Fruit fly (Drosophila melanogaster) whole organism, wandering third instar larva: ENCODE data around the gene CG7611.

ENCODE experiments used
- Abd-B ChIP-seq: fragments of >200 bp; optimal IDR thresholded peaks from 2 replicates; lab custom pipeline; 2017; ENCODE audit warnings: missing biosample characterization, missing genetic modification characterization
- CG32264 ChIP-seq: fragments of 200-800 bp; sonication (Bioruptor generic); optimal IDR thresholded peaks from 2 replicates; lab custom pipeline; 2016; ENCODE audit warnings: missing biosample characterization, missing genetic modification characterization
- CG9705 ChIP-seq: fragments of 200-800 bp; sonication (Bioruptor generic); optimal IDR thresholded peaks from 2 replicates; lab custom pipeline; 2018; ENCODE audit warnings: missing biosample characterization, mild to moderate bottlenecking, missing genetic modification characterization
- CrebA ChIP-seq: fragments of 200-800 bp; sonication (Bioruptor generic); optimal IDR thresholded peaks from 2 replicates; lab custom pipeline; 2016; ENCODE audit warnings: missing biosample characterization, mild to moderate bottlenecking, missing genetic modification characterization, borderline replicate concordance
- Dfd ChIP-seq: fragments of >200 bp; optimal IDR thresholded peaks from 2 replicates; lab custom pipeline; 2017; ENCODE audit warnings: missing biosample characterization, missing genetic modification characterization
- Dif ChIP-seq: fragments of 200-275, 200-300 bp; sonication (Bioruptor generic); optimal IDR thresholded peaks from 2 replicates; lab custom pipeline; 2018; ENCODE audit warnings: missing biosample characterization, missing genetic modification characterization; ENCODE audit not compliant: partially characterized antibody
- GATAd ChIP-seq: sonication (Bioruptor generic); optimal IDR thresholded peaks from 2 replicates; lab custom pipeline; 2016; ENCODE audit warnings: missing biosample characterization, missing genetic modification characterization
- HLH106 ChIP-seq: fragments of 200-800 bp; optimal IDR thresholded peaks from 3 replicates; lab custom pipeline; 2019; ENCODE audit warnings: missing biosample characterization, mild to moderate bottlenecking, missing genetic modification characterization, moderate library complexity
- Hnf4 ChIP-seq: fragments of 200-800 bp; sonication (Bioruptor generic); optimal IDR thresholded peaks from 2 replicates; lab custom pipeline; 2016; ENCODE audit warnings: missing biosample characterization, mild to moderate bottlenecking, missing genetic modification characterization
- Hr78 ChIP-seq: fragments of >200 bp; optimal IDR thresholded peaks from 2 replicates; lab custom pipeline; 2017; ENCODE audit warnings: missing biosample characterization, missing genetic modification characterization
- Hr83 ChIP-seq: fragments of 200-300 bp; sonication (Bioruptor generic); optimal IDR thresholded peaks from 2 replicates; lab custom pipeline; 2016; ENCODE audit warnings: missing biosample characterization, mild to moderate bottlenecking, missing genetic modification characterization, moderate library complexity; ENCODE audit not compliant: poor library complexity, severe bottlenecking
- Jra ChIP-seq: sonication (Bioruptor generic); optimal IDR thresholded peaks from 2 replicates; lab custom pipeline; 2016; ENCODE audit warnings: missing biosample characterization, missing genetic modification characterization
- Mio ChIP-seq: sonication (Bioruptor generic); optimal IDR thresholded peaks from 2 replicates; lab custom pipeline; 2016; ENCODE audit warnings: missing biosample characterization, missing genetic modification characterization
- Myc ChIP-seq: fragments of >200 bp; optimal IDR thresholded peaks from 2 replicates; lab custom pipeline; 2017
- OdsH ChIP-seq: fragments of 200-800 bp; sonication (Bioruptor generic); optimal IDR thresholded peaks from 2 replicates; lab custom pipeline; 2016; ENCODE audit warnings: missing biosample characterization, mild to moderate bottlenecking, missing genetic modification characterization
- Sp1 ChIP-seq: fragments of 200-800 bp; sonication (Bioruptor generic); optimal IDR thresholded peaks from 3 replicates; lab custom pipeline; 2019; ENCODE audit warnings: missing biosample characterization, mild to moderate bottlenecking, missing genetic modification characterization, moderate library complexity
- Vsx2 ChIP-seq: fragments of 200-300, 225-300 bp; sonication (Bioruptor generic); optimal IDR thresholded peaks from 2 replicates; lab custom pipeline; 2018; ENCODE audit warnings: missing biosample characterization, missing genetic modification characterization; ENCODE audit not compliant: partially characterized antibody
- br ChIP-seq: fragments of 200-800 bp; sonication (Bioruptor generic); optimal IDR thresholded peaks from 2 replicates; lab custom pipeline; 2016; ENCODE audit warnings: missing biosample characterization, missing genetic modification characterization
- dl ChIP-seq, 2 experiments: fragments of 175-275, 200-275 bp in 1 of 2; fragments of 200-275 bp in 1 of 2; sonication (Bioruptor generic); optimal IDR thresholded peaks; lab custom pipeline; 2018; ENCODE audit warnings: mild to moderate bottlenecking in 2 of 2, missing biosample characterization in 2 of 2, missing genetic modification characterization in 2 of 2, moderate library complexity in 2 of 2; ENCODE audit not compliant: partially characterized antibody in 2 of 2, insufficient read depth in 1 of 2
- dmrt93B ChIP-seq: fragments of 200-800 bp; sonication (Bioruptor generic); optimal IDR thresholded peaks from 2 replicates; lab custom pipeline; 2018; ENCODE audit warnings: missing biosample characterization, mild to moderate bottlenecking, missing genetic modification characterization
- dsf ChIP-seq: sonication (Bioruptor generic); optimal IDR thresholded peaks from 2 replicates; lab custom pipeline; 2016; ENCODE audit warnings: missing biosample characterization, missing genetic modification characterization, borderline replicate concordance
- ey ChIP-seq: fragments of 200-800 bp; sonication (Bioruptor generic); optimal IDR thresholded peaks from 2 replicates; lab custom pipeline; 2016; ENCODE audit warnings: missing biosample characterization, missing genetic modification characterization
- foxo ChIP-seq, 2 experiments: fragments of 200-800 bp; sonication (Bioruptor generic); optimal IDR thresholded peaks; 2 replicates in 1 of 2; 3 replicates in 1 of 2; lab custom pipeline; 2016 to 2017; ENCODE audit warnings: missing biosample characterization in 2 of 2, missing genetic modification characterization in 2 of 2
- fru ChIP-seq: fragments of 200-800 bp; sonication (Bioruptor generic); optimal IDR thresholded peaks from 3 replicates; lab custom pipeline; 2016; ENCODE audit warnings: missing biosample characterization, mild to moderate bottlenecking, missing genetic modification characterization
- h ChIP-seq: fragments of 200-800 bp; sonication (Bioruptor generic); optimal IDR thresholded peaks from 3 replicates; lab custom pipeline; 2016; ENCODE audit warnings: missing biosample characterization, mild to moderate bottlenecking, missing genetic modification characterization
- jim ChIP-seq: fragments of 175-275, 200-325 bp; sonication (Bioruptor generic); optimal IDR thresholded peaks from 2 replicates; lab custom pipeline; 2016; ENCODE audit warnings: missing biosample characterization, mild to moderate bottlenecking, missing genetic modification characterization
- lola ChIP-seq: fragments of >200 bp; optimal IDR thresholded peaks from 2 replicates; lab custom pipeline; 2017; ENCODE audit warnings: missing biosample characterization, missing genetic modification characterization
- pan ChIP-seq: fragments of >200 bp; optimal IDR thresholded peaks from 2 replicates; lab custom pipeline; 2017
- psq ChIP-seq: fragments of 200-800 bp; sonication (Bioruptor generic); optimal IDR thresholded peaks from 3 replicates; lab custom pipeline; 2017; ENCODE audit warnings: missing biosample characterization, mild to moderate bottlenecking, missing genetic modification characterization, moderate library complexity
- rgr ChIP-seq: fragments of 200-800 bp; sonication (Bioruptor generic); optimal IDR thresholded peaks from 3 replicates; lab custom pipeline; 2016; ENCODE audit warnings: missing biosample characterization, mild to moderate bottlenecking, missing genetic modification characterization
- sv ChIP-seq: fragments of 200-800 bp; sonication (Bioruptor generic); optimal IDR thresholded peaks from 3 replicates; lab custom pipeline; 2016; ENCODE audit warnings: missing biosample characterization, missing genetic modification characterization
- tai ChIP-seq: sonication (Bioruptor generic); optimal IDR thresholded peaks from 2 replicates; lab custom pipeline; 2016; ENCODE audit warnings: missing biosample characterization, missing genetic modification characterization
- usp ChIP-seq: fragments of >200 bp; optimal IDR thresholded peaks from 2 replicates; lab custom pipeline; 2017; ENCODE audit warnings: missing biosample characterization, missing genetic modification characterization
- woc ChIP-seq: sonication (Bioruptor generic); optimal IDR thresholded peaks from 2 replicates; lab custom pipeline; 2016; ENCODE audit warnings: missing biosample characterization, mild to moderate bottlenecking, missing genetic modification characterization

Gene CG7611

DNA sequence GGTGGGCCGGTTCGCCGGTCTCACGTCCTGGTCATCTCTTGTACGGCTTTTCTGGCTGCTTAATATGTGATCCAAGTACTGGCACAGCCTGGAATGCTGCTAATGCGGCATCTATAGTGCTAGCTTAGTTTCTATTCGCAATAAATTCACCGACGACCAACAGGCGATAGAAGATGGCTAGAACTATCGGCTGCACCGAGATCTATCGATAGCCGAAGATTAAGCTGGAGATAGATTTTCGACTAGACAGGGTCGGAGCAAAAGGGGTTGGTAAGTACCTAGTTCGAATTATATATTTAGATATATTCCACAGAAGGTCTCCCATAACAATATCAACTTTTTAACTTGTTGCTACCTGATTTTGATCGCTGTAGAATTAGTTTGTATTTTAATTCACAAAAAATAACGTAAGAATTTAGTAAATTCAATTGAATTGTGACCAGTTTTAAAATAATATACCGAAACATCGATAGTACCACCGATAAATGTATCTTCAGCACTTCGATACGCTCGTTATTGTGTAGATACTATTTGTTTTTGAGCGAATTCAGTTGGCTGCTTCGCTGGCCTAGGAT, 15.5 kb upstream of the CG7611 start, which contains the start of the genes Glg1 and M6:
Glg1 (minus strand) TSS at position 185 of the 575 bp plus-strand sequence.
M6 (plus strand) TSS at position 499 of the 575 bp plus-strand sequence.
- TF ChIP-seq GATAd (GFP tag; lab: Kevin White, UChicago) (no peak), rgr (peak; percentile 75), tai (no peak), Sp1 (peak; percentile 57), CG9705 (GFP tag; lab: Kevin White, UChicago) (peak; percentile 56), fru (GFP tag; lab: Kevin White, UChicago) (peak; percentile 73), CG32264 (no peak), Hnf4 (GFP tag; lab: Kevin White, UChicago) (peak; percentile 77), br (GFP tag; lab: Kevin White, UChicago) (peak; percentile 67), dmrt93B (GFP tag; lab: Kevin White, UChicago) (no peak), usp (GFP tag; lab: Kevin White, UChicago) (no peak), Jra (GFP tag; lab: Kevin White, UChicago) (peak; percentile 60), woc (GFP tag; lab: Kevin White, UChicago) (peak; percentile 88), HLH106 (tag; lab: Kevin White, UChicago) (peak; percentile 66), Vsx2 (GFP tag; lab: Kevin White, UChicago) (no peak), foxo (GFP tag; optimal IDR thresholded peaks at IDR 0.05; lab: Kevin White, UChicago) (peak in 1 of 2 experiments; percentile 79), Mio (GFP tag; lab: Kevin White, UChicago) (no peak), jim (GFP tag; lab: Kevin White, UChicago) (no peak), lola (no peak), Myc (peak; percentile 25), OdsH (peak; percentile 59), pan (lab: Kevin White, UChicago) (no peak), psq (GFP tag; lab: Kevin White, UChicago) (peak; percentile 59), sv (peak; percentile 57), Hr83 (GFP tag; lab: Kevin White, UChicago) (peak; percentile 64), ey (GFP tag; lab: Kevin White, UChicago) (peak; percentile 72), Hr78 (GFP tag; lab: Kevin White, UChicago) (no peak), h (GFP tag; lab: Kevin White, UChicago) (peak; percentile 82), Dfd (GFP tag; lab: Kevin White, UChicago) (no peak), dsf (GFP tag; lab: Kevin White, UChicago) (peak; percentile 31), Abd-B (GFP tag; lab: Kevin White, UChicago) (no peak)
- TF ChIP-seq, all 38 proteins: peak for 18

DNA sequence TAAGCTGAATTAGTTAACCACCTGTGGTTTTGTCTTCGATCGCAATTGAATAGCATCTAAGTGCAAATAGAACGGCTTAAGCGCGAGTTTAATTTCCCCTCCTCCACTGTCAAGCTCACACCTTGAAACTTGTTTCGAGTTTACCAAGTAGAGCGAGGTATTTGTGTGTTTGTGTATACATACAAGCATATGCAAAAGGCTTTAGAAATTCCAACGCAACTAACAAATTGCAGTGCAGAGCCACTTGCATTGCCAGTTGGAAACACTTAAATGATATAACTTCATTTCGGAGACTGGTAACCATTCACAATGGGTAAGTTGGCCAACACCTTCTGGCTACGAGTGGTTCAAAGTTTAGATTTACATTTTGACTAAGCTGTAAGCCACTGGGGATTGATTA, 15.0 kb upstream of the CG7611 start:
- TF ChIP-seq dl (GFP tag; optimal IDR thresholded peaks at IDR 0.05; lab: Kevin White, UChicago; ENCODE audit: insufficient read depth in 1 of 2, partially characterized antibody in 2 of 2) (no peak), ey (GFP tag; lab: Kevin White, UChicago) (no peak), CG32264 (no peak), rgr (no peak)

DNA sequence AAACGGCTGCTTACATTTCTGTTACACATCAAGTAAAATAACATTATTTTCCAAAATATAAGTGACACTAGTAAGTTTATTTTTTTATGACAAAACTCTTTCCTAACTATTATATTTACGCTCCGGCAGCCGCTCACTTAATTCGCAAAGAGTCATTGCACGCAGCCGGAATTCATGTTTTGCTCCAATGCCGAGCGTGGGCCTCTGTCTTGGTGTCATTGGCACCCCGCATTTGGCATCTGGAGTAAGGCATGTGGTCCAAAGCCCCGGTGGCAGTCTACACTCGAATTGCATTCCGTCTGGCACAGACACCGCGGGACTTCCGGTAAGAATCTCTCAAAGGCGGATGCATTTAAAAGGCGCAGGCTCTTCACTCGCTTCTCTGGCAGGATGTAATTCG, 14.4 kb upstream of the CG7611 start:
- TF ChIP-seq foxo (GFP tag; optimal IDR thresholded peaks at IDR 0.05; lab: Kevin White, UChicago) (no peak), h (GFP tag; lab: Kevin White, UChicago) (no peak), HLH106 (tag; lab: Kevin White, UChicago) (no peak), CG32264 (no peak), br (GFP tag; lab: Kevin White, UChicago) (no peak), OdsH (no peak), Hnf4 (GFP tag; lab: Kevin White, UChicago) (no peak), dsf (GFP tag; lab: Kevin White, UChicago) (no peak), CrebA (GFP tag; lab: Kevin White, UChicago) (no peak), sv (no peak), Dif (GFP tag; lab: Kevin White, UChicago) (no peak), Hr78 (GFP tag; lab: Kevin White, UChicago) (no peak), GATAd (GFP tag; lab: Kevin White, UChicago) (no peak), pan (lab: Kevin White, UChicago) (no peak), Jra (GFP tag; lab: Kevin White, UChicago) (no peak), tai (no peak)
- TF ChIP-seq, all 38 proteins: peak for 0
